Fruit fly (Drosophila melanogaster): ENCODE data around the gene P5cr.
A peak's percentile ranks its signal among the peaks of the same experiment; 100 is the strongest.

P5cr gene

DNA sequence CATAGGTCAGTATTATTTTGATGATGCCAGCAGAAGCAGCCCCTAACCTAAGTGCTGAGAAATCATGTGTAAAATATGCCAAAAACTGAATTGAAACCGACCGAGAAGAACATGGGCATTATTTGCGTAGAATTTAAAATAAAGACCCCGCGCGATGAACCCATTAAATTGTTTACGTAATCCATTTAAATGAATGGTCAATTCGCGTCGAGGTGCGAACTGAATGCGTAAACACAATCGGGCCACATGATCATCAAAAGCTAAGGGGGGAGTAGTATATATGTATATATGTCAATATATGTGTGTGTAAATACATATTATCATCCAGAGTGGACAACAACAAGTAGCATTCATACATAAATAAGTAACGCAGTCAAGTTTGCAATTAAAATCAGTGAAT is 31.4 kb downstream of the P5cr start (continued):
- TF ChIP-seq Lim3 (GFP tag; IDR thresholded peaks at IDR 0.05) = no peak
- TF ChIP-seq crp (GFP tag; optimal IDR thresholded peaks at IDR 0.05) = no peak
- no peak for TF ChIP-seq Sox100B (GFP tag; optimal IDR thresholded peaks at IDR 0.05)
- TF ChIP-seq MBD-R2 (GFP tag; IDR thresholded peaks at IDR 0.05) = no peak
- TF ChIP-seq Hr78 (GFP tag; optimal IDR thresholded peaks at IDR 0.05) = peak in 1 of 2 experiments; percentile 57
- TF ChIP-seq lab (GFP tag; optimal IDR thresholded peaks at IDR 0.05) = peak; percentile 17
- peak; percentile 11 for TF ChIP-seq CG12071 (GFP tag; optimal IDR thresholded peaks at IDR 0.05)
- 0 out of 2 replicates have a peak, but pooled peaks have one; percentile 9 for TF ChIP-seq CG31441 (GFP tag; IDR thresholded peaks at IDR 0.05)
- no peak for TF ChIP-seq CG17612 (GFP tag; IDR thresholded peaks at IDR 0.05)
- TF ChIP-seq pho (GFP tag; optimal IDR thresholded peaks at IDR 0.05) = no peak
- TF ChIP-seq CG8281 (tag; optimal IDR thresholded peaks at IDR 0.05) = no peak
- no peak for TF ChIP-seq Sin3A (optimal IDR thresholded peaks at IDR 0.05)
- peak in 1 of 2 experiments; percentile 78 for TF ChIP-seq Pdp1 (GFP tag; optimal IDR thresholded peaks at IDR 0.05)
- TF ChIP-seq Xrp1 (GFP tag; IDR thresholded peaks at IDR 0.05) = peak; percentile 15; the same call in 1 of the 2 replicates
- TF ChIP-seq CG9932 (GFP tag; IDR thresholded peaks at IDR 0.05) = no peak
- TF ChIP-seq CG30403 (GFP tag; optimal IDR thresholded peaks at IDR 0.05) = no peak
- TF ChIP-seq CG10543 (GFP tag; optimal IDR thresholded peaks at IDR 0.05) = no peak
- no peak for TF ChIP-seq Hmr (GFP tag; optimal IDR thresholded peaks at IDR 0.05)
- no peak for TF ChIP-seq CG4820 (GFP tag; optimal IDR thresholded peaks at IDR 0.05)
- TF ChIP-seq abd-A (tag; optimal IDR thresholded peaks at IDR 0.05) = peak; percentile 56
- no peak for TF ChIP-seq HLH54F (GFP tag; optimal IDR thresholded peaks at IDR 0.05)
- no peak for TF ChIP-seq CG8290 (GFP tag; optimal IDR thresholded peaks at IDR 0.05)
- TF ChIP-seq CG8290 (tag; optimal IDR thresholded peaks at IDR 0.05) = peak in 1 of 2 experiments; percentile 20
- TF ChIP-seq sug (tag; optimal IDR thresholded peaks at IDR 0.05) = peak; percentile 24
- peak; percentile 12 for TF ChIP-seq gro (GFP tag; optimal IDR thresholded peaks at IDR 0.05)
- no peak for TF ChIP-seq pb (GFP tag; optimal IDR thresholded peaks at IDR 0.05)
- peak; percentile 6 for TF ChIP-seq CG17568 (GFP tag; optimal IDR thresholded peaks at IDR 0.05)
- peak; percentile 8 for TF ChIP-seq CG1233 (GFP tag; optimal IDR thresholded peaks at IDR 0.05)
- TF ChIP-seq CG8924 (tag; optimal IDR thresholded peaks at IDR 0.05) = no peak
- TF ChIP-seq CG1792 (GFP tag; optimal IDR thresholded peaks at IDR 0.05) = no peak
- TF ChIP-seq gcm (GFP tag; optimal IDR thresholded peaks at IDR 0.05) = no peak
- no peak for TF ChIP-seq CG17385 (GFP tag; optimal IDR thresholded peaks at IDR 0.05)
- no peak for TF ChIP-seq pum (GFP tag; optimal IDR thresholded peaks at IDR 0.05)

DNA sequence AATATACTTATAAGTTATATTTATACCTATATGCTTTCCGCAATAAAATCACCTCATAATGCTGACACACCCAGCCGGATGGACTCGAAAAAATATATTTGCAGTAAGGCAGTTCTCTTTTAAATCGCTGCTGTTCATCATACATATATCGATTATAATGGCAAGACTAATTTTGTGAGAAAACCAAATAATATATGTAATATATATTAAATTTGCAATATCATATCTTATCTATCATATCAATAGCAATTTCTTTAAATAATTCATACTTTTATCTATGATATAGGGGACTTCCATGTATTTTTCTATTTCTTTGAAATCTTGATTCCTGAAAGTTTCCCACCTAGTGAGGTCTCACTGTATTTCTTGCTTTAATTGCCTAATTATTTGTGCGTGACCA is 33.8 kb downstream of the P5cr start:
- peak; percentile 39 for TF ChIP-seq grau (tag; optimal IDR thresholded peaks at IDR 0.05)
- no peak for TF ChIP-seq CG2202 (tag; optimal IDR thresholded peaks at IDR 0.05)

DNA sequence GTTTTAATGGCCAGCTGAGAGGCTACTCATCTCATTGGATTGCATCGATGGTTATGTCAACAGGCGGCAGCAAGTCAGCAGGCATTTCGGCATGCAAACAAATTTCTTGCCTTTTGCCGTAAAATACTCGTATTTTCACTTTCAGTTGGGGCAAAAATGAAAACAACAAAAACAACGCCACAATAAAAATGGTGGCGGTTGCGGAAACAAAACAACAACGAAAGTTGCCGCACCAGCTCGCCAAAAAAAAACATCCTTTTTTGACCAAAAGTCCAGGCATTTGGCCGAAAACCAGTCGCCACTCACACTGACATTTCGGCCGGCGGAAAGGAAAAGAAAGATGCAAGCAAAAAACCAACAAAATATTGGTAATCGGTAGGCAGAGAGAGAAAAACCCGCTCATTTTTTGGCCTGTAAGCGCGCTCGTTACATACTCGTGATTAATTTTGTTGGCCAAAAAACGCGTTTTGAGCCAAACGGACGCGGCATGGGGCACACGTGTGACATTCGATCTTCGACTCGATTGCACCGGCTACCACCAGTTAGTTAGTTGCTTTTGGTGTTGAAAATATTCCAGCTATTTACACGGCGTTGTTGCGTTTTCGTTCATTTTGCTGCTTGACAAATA is 35.4 kb downstream of the P5cr start:
- TF ChIP-seq gcm2 (GFP tag; optimal IDR thresholded peaks at IDR 0.05) (no peak), CG17612 (GFP tag; IDR thresholded peaks at IDR 0.05) (no peak), Sox102F (GFP tag; optimal IDR thresholded peaks at IDR 0.05) (no peak), Lim3 (GFP tag; IDR thresholded peaks at IDR 0.05) (no peak), CG15601 (tag; optimal IDR thresholded peaks at IDR 0.05) (no peak), CG1832 (GFP tag; optimal IDR thresholded peaks at IDR 0.05) (no peak), CG13296 (GFP tag; optimal IDR thresholded peaks at IDR 0.05) (no peak), en (GFP tag; optimal IDR thresholded peaks at IDR 0.05) (no peak), CG43689 (GFP tag; IDR thresholded peaks at IDR 0.05) (no peak), sqz (GFP tag; optimal IDR thresholded peaks at IDR 0.05) (no peak), dati (GFP tag; IDR thresholded peaks at IDR 0.05) (no peak), lbe (GFP tag; optimal IDR thresholded peaks at IDR 0.05) (peak; percentile 11), tup (GFP tag; optimal IDR thresholded peaks at IDR 0.05) (no peak), CG9727 (GFP tag; optimal IDR thresholded peaks at IDR 0.05) (no peak), CG6254 (GFP tag; optimal IDR thresholded peaks at IDR 0.05) (no peak), NC2α (GFP tag; optimal IDR thresholded peaks at IDR 0.05) (no peak), CG8388 (GFP tag; optimal IDR thresholded peaks at IDR 0.05) (no peak)
